Worm (Caenorhabditis elegans) whole organism, mixed stage, embryonic: Measurements from ENCODE around the gene cdh-3.

Experiments
- ceh-83 ChIP-seq: fragments of 200-800 bp; sonication (Bioruptor generic); optimal IDR thresholded peaks from 2 replicates; lab custom pipeline; 2018; ENCODE audit warnings: mild to moderate bottlenecking, missing genetic modification characterization, missing compliant biosample characterization
- ces-1 ChIP-seq: fragments of 150-350 bp; optimal IDR thresholded peaks from 2 replicates; lab custom pipeline; 2014; ENCODE audit warnings: missing biosample characterization, missing genetic modification reagents, missing genetic modification characterization
- drap-1 ChIP-seq: fragments of 200-800 bp; sonication (Bioruptor generic); optimal IDR thresholded peaks from 3 replicates; lab custom pipeline; 2018; ENCODE audit warnings: mild to moderate bottlenecking, missing genetic modification characterization, missing compliant biosample characterization
- elt-1 ChIP-seq: sonication (generic microtip); optimal IDR thresholded peaks from 2 replicates; lab custom pipeline; 2017; ENCODE audit warnings: missing genetic modification characterization, mild to moderate bottlenecking, missing compliant biosample characterization, antibody characterized with exemption, moderate library complexity, borderline replicate concordance; ENCODE audit not compliant: insufficient read depth
- nhr-28 ChIP-seq: fragments of 150-350 bp; optimal IDR thresholded peaks from 2 replicates; lab custom pipeline; 2014; ENCODE audit warnings: missing biosample characterization, missing genetic modification characterization
- tbx-8 ChIP-seq: fragments of 200-800 bp; sonication (Bioruptor generic); optimal IDR thresholded peaks from 2 replicates; lab custom pipeline; 2018; ENCODE audit warnings: mild to moderate bottlenecking, missing genetic modification characterization, moderate library complexity, missing compliant biosample characterization
- unc-62 ChIP-seq: fragments of 150-350 bp; optimal IDR thresholded peaks from 2 replicates; lab custom pipeline; 2014; ENCODE audit warnings: missing biosample characterization, missing genetic modification reagents, missing genetic modification characterization

DNA sequence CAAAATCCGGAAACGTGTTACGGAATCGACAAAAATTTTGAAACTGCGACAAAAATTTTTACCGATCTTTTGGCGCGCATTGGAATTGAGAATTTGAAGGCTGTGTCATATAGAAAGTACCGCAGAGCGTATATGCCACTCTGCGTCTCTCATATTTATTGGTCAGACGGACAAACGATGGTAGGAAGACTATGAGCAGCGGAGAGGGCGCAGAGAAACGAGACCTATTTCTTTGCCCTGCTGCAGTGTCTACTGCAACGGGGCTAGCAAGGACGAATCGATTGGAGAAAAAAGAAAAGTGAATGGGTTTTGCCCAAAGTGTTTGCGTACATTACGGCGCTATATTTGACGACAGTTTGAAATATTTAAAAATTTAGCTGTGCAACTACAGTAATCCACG, 44.2 kb downstream of the cdh-3 start:
- no peak for TF ChIP-seq tbx-8 (GFP tag; lab: Kevin White, UChicago)
- no peak for TF ChIP-seq nhr-28 (tag; lab: Kevin White, UChicago)
- no peak for TF ChIP-seq elt-1 (tag; lab: Kevin White, UChicago)
- peak; percentile 64 for TF ChIP-seq ces-1 (GFP tag; lab: Kevin White, UChicago)
- TF ChIP-seq drap-1 = no peak
- no peak for TF ChIP-seq unc-62 (GFP tag; lab: Kevin White, UChicago)
- no peak for TF ChIP-seq ceh-83 (GFP tag; lab: Kevin White, UChicago)
